Fruit fly (Drosophila melanogaster) whole organism, embryonic: ENCODE data around the gene Pop2.

Source experiments
- Bdp1 ChIP-seq: fragments of 200-800 bp; sonication (Bioruptor generic); optimal IDR thresholded peaks from 3 replicates; lab custom pipeline; 2016; ENCODE audit warnings: missing biosample characterization, missing genetic modification characterization
- CG10267 ChIP-seq: fragments of 200-800 bp; sonication (Bioruptor generic); optimal IDR thresholded peaks from 2 replicates; lab custom pipeline; 2018; ENCODE audit warnings: missing biosample characterization, mild to moderate bottlenecking, missing genetic modification characterization, moderate library complexity
- CG10959 ChIP-seq: fragments of 200-800 bp; sonication (Bioruptor generic); IDR thresholded peaks from 2 replicates; pipeline ENCODE4 v1.3.6; 2022; ENCODE audit warnings: missing biosample characterization, missing genetic modification characterization
- CG15601 ChIP-seq: fragments of 200-800 bp; sonication (Bioruptor generic); optimal IDR thresholded peaks from 3 replicates; lab custom pipeline; 2019; ENCODE audit warnings: missing biosample characterization, mild to moderate bottlenecking, missing genetic modification characterization, moderate library complexity
- CG17361 ChIP-seq: fragments of 200-800 bp; sonication (Bioruptor generic); IDR thresholded peaks from 3 replicates; pipeline ENCODE4 v1.3.6; 2022; ENCODE audit warnings: missing biosample characterization, missing genetic modification characterization
- CG17568 ChIP-seq: fragments of 200-800 bp; sonication (Bioruptor generic); optimal IDR thresholded peaks from 2 replicates; lab custom pipeline; 2018; ENCODE audit warnings: missing biosample characterization, mild to moderate bottlenecking, missing genetic modification characterization, moderate library complexity
- CG17912 ChIP-seq: fragments of 200-800 bp; sonication (Bioruptor generic); optimal IDR thresholded peaks from 2 replicates; lab custom pipeline; 2018; ENCODE audit warnings: missing biosample characterization, mild to moderate bottlenecking, missing genetic modification characterization
- CG2199 ChIP-seq: fragments of 200-800 bp; sonication (Bioruptor generic); IDR thresholded peaks from 3 replicates; pipeline ENCODE4 v1.3.6; 2022; ENCODE audit warnings: missing biosample characterization, missing genetic modification characterization
- CG2678 ChIP-seq: fragments of 200-800 bp; sonication (Bioruptor generic); optimal IDR thresholded peaks from 3 replicates; lab custom pipeline; 2019; ENCODE audit warnings: missing biosample characterization, mild to moderate bottlenecking, missing genetic modification characterization, moderate library complexity
- CG31388 ChIP-seq: fragments of 200-800 bp; sonication (Bioruptor generic); optimal IDR thresholded peaks from 2 replicates; lab custom pipeline; 2016; ENCODE audit warnings: missing biosample characterization, missing genetic modification characterization
- CG32772 ChIP-seq: fragments of 200-800 bp; sonication (Bioruptor generic); IDR thresholded peaks from 2 replicates; pipeline ENCODE4 v1.3.6; 2022; ENCODE audit warnings: missing biosample characterization, missing genetic modification characterization
- CG33557 ChIP-seq: fragments of 200-800 bp; sonication (Bioruptor generic); optimal IDR thresholded peaks from 2 replicates; lab custom pipeline; 2019; ENCODE audit warnings: missing biosample characterization, mild to moderate bottlenecking, missing genetic modification characterization, moderate library complexity
- CG3407 ChIP-seq: fragments of 200-800 bp; sonication (Bioruptor generic); optimal IDR thresholded peaks from 2 replicates; lab custom pipeline; 2018; ENCODE audit warnings: missing biosample characterization, mild to moderate bottlenecking, missing genetic modification characterization
- CG34376 ChIP-seq: fragments of 200-800 bp; sonication (Bioruptor generic); optimal IDR thresholded peaks from 2 replicates; lab custom pipeline; 2018; ENCODE audit warnings: missing biosample characterization, mild to moderate bottlenecking, missing genetic modification characterization
- CG3847 ChIP-seq: fragments of 200-800 bp; sonication (Bioruptor generic); IDR thresholded peaks from 2 replicates; pipeline ENCODE4 v1.3.6; 2022; ENCODE audit warnings: missing biosample characterization, missing genetic modification characterization
- CG3995 ChIP-seq: fragments of 200-800 bp; sonication (Bioruptor generic); optimal IDR thresholded peaks from 3 replicates; lab custom pipeline; 2016; ENCODE audit warnings: missing biosample characterization, missing genetic modification characterization
- CG43689 ChIP-seq: fragments of 200-800 bp; sonication (Bioruptor generic); IDR thresholded peaks from 2 replicates; pipeline ENCODE4 v1.3.6; 2022; ENCODE audit warnings: missing biosample characterization, missing genetic modification characterization
- CG6689 ChIP-seq: fragments of 200-800 bp; sonication (Bioruptor generic); IDR thresholded peaks from 2 replicates; pipeline ENCODE4 v1.3.6; 2022; ENCODE audit warnings: missing biosample characterization, missing genetic modification characterization
- CG6791 ChIP-seq: fragments of 200-800 bp; sonication (Bioruptor generic); IDR thresholded peaks from 3 replicates; pipeline ENCODE4 v1.3.6; 2022; ENCODE audit warnings: missing biosample characterization, missing genetic modification characterization; ENCODE audit not compliant: partially characterized antibody
- CG6854 ChIP-seq: fragments of 200-800 bp; sonication (Bioruptor generic); optimal IDR thresholded peaks from 3 replicates; lab custom pipeline; 2017; ENCODE audit warnings: missing biosample characterization, mild to moderate bottlenecking, missing genetic modification characterization
- CG7745 ChIP-seq: fragments of 200-800 bp; sonication (Bioruptor generic); optimal IDR thresholded peaks from 2 replicates; lab custom pipeline; 2018; ENCODE audit warnings: missing biosample characterization, mild to moderate bottlenecking, missing genetic modification characterization, moderate library complexity
- CG7963 ChIP-seq: fragments of 200-800 bp; sonication (Bioruptor generic); IDR thresholded peaks from 3 replicates; pipeline ENCODE4 v1.3.6; 2022; ENCODE audit warnings: missing biosample characterization, missing genetic modification characterization; ENCODE audit not compliant: partially characterized antibody
- Chrac-16 ChIP-seq: fragments of 200-800 bp; sonication (Bioruptor generic); optimal IDR thresholded peaks from 3 replicates; lab custom pipeline; 2016; ENCODE audit warnings: missing biosample characterization, missing genetic modification characterization
- Deaf1 ChIP-seq: fragments of 200-800 bp; optimal IDR thresholded peaks from 3 replicates; lab custom pipeline; 2019; ENCODE audit warnings: missing biosample characterization, mild to moderate bottlenecking, missing genetic modification characterization, moderate library complexity
- Doc2 ChIP-seq: fragments of 200-800 bp; sonication (Bioruptor generic); IDR thresholded peaks from 2 replicates; pipeline ENCODE4 v1.3.6; 2022; ENCODE audit warnings: missing biosample characterization, missing genetic modification characterization
- Hmr ChIP-seq: fragments of 200-800 bp; sonication (Bioruptor generic); optimal IDR thresholded peaks from 3 replicates; lab custom pipeline; 2017; ENCODE audit warnings: mild to moderate bottlenecking, missing biosample characterization, missing genetic modification reagents, missing genetic modification characterization
- Lhr ChIP-seq: fragments of 200-800 bp; sonication (Bioruptor generic); optimal IDR thresholded peaks from 3 replicates; lab custom pipeline; 2017; ENCODE audit warnings: mild to moderate bottlenecking, missing biosample characterization, missing genetic modification reagents, missing genetic modification characterization
- NFAT ChIP-seq: fragments of 200-800 bp; sonication (Bioruptor generic); IDR thresholded peaks from 2 replicates; pipeline ENCODE4 v1.3.6; 2022; ENCODE audit warnings: missing biosample characterization, missing genetic modification characterization
- aop ChIP-seq: fragments of 200-800 bp; sonication (Bioruptor generic); IDR thresholded peaks from 2 replicates; pipeline ENCODE4 v1.3.6; 2022; ENCODE audit warnings: missing biosample characterization, missing genetic modification characterization
- cato ChIP-seq: fragments of 200-800 bp; sonication (Bioruptor generic); optimal IDR thresholded peaks from 2 replicates; lab custom pipeline; 2016; ENCODE audit warnings: missing biosample characterization, missing genetic modification characterization, borderline replicate concordance
- cwo ChIP-seq: fragments of 200-800 bp; sonication (Bioruptor generic); optimal IDR thresholded peaks from 3 replicates; lab custom pipeline; 2017; ENCODE audit warnings: missing biosample characterization, missing genetic modification characterization, mild to moderate bottlenecking, moderate library complexity, missing genetic modification reagents
- emc ChIP-seq: fragments of 200-800 bp; sonication (Bioruptor generic); optimal IDR thresholded peaks from 2 replicates; lab custom pipeline; 2016; ENCODE audit warnings: missing biosample characterization, missing genetic modification characterization
- kay ChIP-seq: fragments of 200-800 bp; sonication (Bioruptor generic); optimal IDR thresholded peaks from 2 replicates; lab custom pipeline; 2016; ENCODE audit warnings: missing biosample characterization, missing genetic modification characterization
- oc ChIP-seq: fragments of 200-800 bp; sonication (Bioruptor generic); optimal IDR thresholded peaks from 2 replicates; lab custom pipeline; 2018; ENCODE audit warnings: missing biosample characterization, mild to moderate bottlenecking, missing genetic modification characterization, moderate library complexity
- prd ChIP-seq, 3 experiments: fragments of >200 bp in 2 of 3; fragments of 200-800 bp in 1 of 3; sonication (Bioruptor generic) in 1 of 3; optimal IDR thresholded peaks in 2 of 3; IDR thresholded peaks in 1 of 3; 2 replicates in 2 of 3; 3 replicates in 1 of 3; pipeline versions ENCODE4 v1.3.6 to Lab custom; 2017 to 2022; ENCODE audit warnings: missing biosample characterization in 1 of 3, missing genetic modification characterization in 1 of 3
- repo ChIP-seq: fragments of 200-800 bp; sonication (Bioruptor generic); optimal IDR thresholded peaks from 2 replicates; lab custom pipeline; 2016; ENCODE audit warnings: missing biosample characterization, missing genetic modification characterization
- rib ChIP-seq: fragments of 200-800 bp; sonication (Bioruptor generic); IDR thresholded peaks from 2 replicates; pipeline ENCODE4 v1.3.6; 2022; ENCODE audit warnings: missing biosample characterization, missing genetic modification characterization
- sd ChIP-seq: fragments of 200-800 bp; sonication (Bioruptor generic); optimal IDR thresholded peaks from 3 replicates; lab custom pipeline; 2018; ENCODE audit warnings: missing biosample characterization, mild to moderate bottlenecking, missing genetic modification characterization, moderate library complexity
- slp2 ChIP-seq: fragments of 200-800 bp; sonication (Bioruptor generic); optimal IDR thresholded peaks from 2 replicates; lab custom pipeline; 2016; ENCODE audit warnings: missing biosample characterization, missing genetic modification characterization
- stwl ChIP-seq: fragments of 200-800 bp; sonication (Bioruptor generic); optimal IDR thresholded peaks from 3 replicates; lab custom pipeline; 2018; ENCODE audit warnings: missing biosample characterization, mild to moderate bottlenecking, missing genetic modification characterization, moderate library complexity
- sug ChIP-seq: fragments of 200-800 bp; optimal IDR thresholded peaks from 2 replicates; lab custom pipeline; 2019; ENCODE audit warnings: missing biosample characterization, mild to moderate bottlenecking, missing genetic modification characterization, moderate library complexity
- zen ChIP-seq: fragments of 200-800 bp; sonication (Bioruptor generic); optimal IDR thresholded peaks from 3 replicates; lab custom pipeline; 2018; ENCODE audit warnings: missing biosample characterization, mild to moderate bottlenecking, missing genetic modification characterization, moderate library complexity
- zfh2 ChIP-seq: fragments of 200-800 bp; sonication (Bioruptor generic); optimal IDR thresholded peaks from 2 replicates; lab custom pipeline; 2016; ENCODE audit warnings: missing biosample characterization, missing genetic modification characterization

Pop2 gene

DNA sequence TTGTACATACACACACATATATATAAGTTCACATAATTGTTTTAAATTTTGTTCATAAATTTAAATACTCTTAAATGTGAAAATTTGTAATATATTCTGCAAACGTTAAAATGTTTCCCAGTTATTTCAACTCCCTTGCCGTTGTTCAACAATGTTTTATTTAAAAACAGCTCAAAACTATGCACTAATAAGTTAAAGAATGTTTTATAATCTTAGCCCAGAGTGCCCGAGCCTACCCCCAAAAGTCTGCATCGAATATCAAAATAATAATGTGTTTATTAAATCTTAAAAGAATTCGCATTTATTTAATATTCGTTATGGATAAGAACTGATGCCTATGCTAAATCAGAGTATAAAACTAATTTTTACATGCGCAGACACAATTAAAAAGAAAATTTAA, 5.2 kb upstream of the Pop2 start:
- no peak for TF ChIP-seq oc
- no peak for TF ChIP-seq NFAT (GFP tag; lab: Robert Waterston, UW)
- no peak for TF ChIP-seq CG3407 (GFP tag; lab: Kevin White, UChicago)
- peak; percentile 78 for TF ChIP-seq CG15601 (tag; lab: Kevin White, UChicago)
- TF ChIP-seq CG32772 (GFP tag; lab: Robert Waterston, UW), result no peak
- TF ChIP-seq CG10959, result no peak
- no peak for TF ChIP-seq CG2678
- TF ChIP-seq aop, result no peak
- no peak for TF ChIP-seq CG6689
- peak; percentile 27 for TF ChIP-seq stwl (tag; lab: Kevin White, UChicago)
- no peak for TF ChIP-seq CG33557 (GFP tag; lab: Kevin White, UChicago)
- no peak for TF ChIP-seq cato (GFP tag; lab: Kevin White, UChicago)
- TF ChIP-seq CG31388 (GFP tag; lab: Kevin White, UChicago), result no peak
- no peak for TF ChIP-seq CG43689
- TF ChIP-seq CG34376 (GFP tag; lab: Kevin White, UChicago), result no peak
- no peak for TF ChIP-seq CG17912 (GFP tag; lab: Kevin White, UChicago)
- no peak for TF ChIP-seq CG3847
- no peak for TF ChIP-seq CG6854 (GFP tag; lab: Kevin White, UChicago)

DNA sequence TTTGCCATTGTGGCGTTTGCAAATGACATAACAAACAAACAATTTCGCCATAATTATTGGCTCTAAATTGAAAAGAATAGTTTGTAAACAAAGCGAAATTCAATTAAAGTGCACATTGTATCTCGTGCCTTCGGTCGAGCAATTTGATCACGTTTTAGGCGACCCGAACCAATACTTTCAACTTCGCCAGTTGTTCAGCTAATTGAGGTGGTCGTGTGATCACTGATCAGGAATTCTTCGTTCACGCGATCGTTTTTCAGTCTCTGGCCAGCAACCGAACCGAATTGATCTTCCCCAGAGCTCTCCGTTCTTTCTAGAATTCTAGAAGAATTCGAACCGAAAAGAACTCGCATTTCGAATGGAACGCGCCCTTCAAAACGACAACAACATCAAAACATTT, 1.4 kb upstream of the Pop2 start:
- TF ChIP-seq sd (peak; percentile 35), zen (tag; lab: Kevin White, UChicago) (no peak), Deaf1 (tag; lab: Kevin White, UChicago) (peak; percentile 74), repo (GFP tag; lab: Kevin White, UChicago) (no peak), CG15601 (tag; lab: Kevin White, UChicago) (peak; percentile 53), Lhr (GFP tag; lab: Kevin White, UChicago) (no peak), CG7963 (no peak), Doc2 (GFP tag; lab: Robert Waterston, UW) (no peak), emc (no peak), CG10267 (tag; lab: Kevin White, UChicago) (no peak), CG2199 (GFP tag; lab: Robert Waterston, UW) (peak; percentile 44; the same call in 1 of the 3 replicates), CG3995 (GFP tag; lab: Kevin White, UChicago) (peak; percentile 5), Hmr (GFP tag; lab: Kevin White, UChicago) (no peak), CG17568 (GFP tag; lab: Kevin White, UChicago) (no peak), kay (GFP tag; lab: Kevin White, UChicago) (no peak), rib (peak; percentile 11; the same call in 1 of the 2 replicates), slp2 (GFP tag; lab: Kevin White, UChicago) (no peak), Chrac-16 (no peak), CG6791 (0 out of 3 replicates have a peak, but pooled peaks have one; percentile 43), Bdp1 (GFP tag; lab: Kevin White, UChicago) (no peak), CG17361 (no peak), cwo (GFP tag; lab: Kevin White, UChicago) (peak; percentile 74), sug (tag; lab: Kevin White, UChicago) (no peak), CG7745 (no peak), prd (optimal IDR thresholded peaks at IDR 0.05; lab: Kevin White, UChicago) (no peak), prd (GFP tag; IDR thresholded peaks at IDR 0.05; lab: Robert Waterston, UW) (no peak), zfh2 (no peak)
